Fruit fly (Drosophila melanogaster) whole organism, prepupa: ENCODE results near the gene tos.

Experiments
- Blimp-1 ChIP-seq: fragments of 200-800 bp; sonication (Bioruptor generic); optimal IDR thresholded peaks from 3 replicates; lab custom pipeline; 2017; ENCODE audit warnings: missing biosample characterization, missing genetic modification characterization, mild to moderate bottlenecking, moderate library complexity, missing genetic modification reagents
- CG11294 ChIP-seq: fragments of 200-800 bp; sonication (Bioruptor generic); IDR thresholded peaks from 2 replicates; pipeline ENCODE4 v1.3.6; 2022; ENCODE audit warnings: missing biosample characterization, missing genetic modification characterization
- CG11902 ChIP-seq: fragments of 200-800 bp; sonication (Bioruptor generic); optimal IDR thresholded peaks from 3 replicates; lab custom pipeline; 2016; ENCODE audit warnings: missing biosample characterization, missing genetic modification characterization
- CG1621 ChIP-seq: fragments of 200-800 bp; sonication (Bioruptor generic); optimal IDR thresholded peaks from 3 replicates; lab custom pipeline; 2018; ENCODE audit warnings: missing biosample characterization, mild to moderate bottlenecking, missing genetic modification characterization
- CG16779 ChIP-seq: fragments of 200-800 bp; sonication (Bioruptor generic); optimal IDR thresholded peaks from 3 replicates; lab custom pipeline; 2017; ENCODE audit warnings: missing biosample characterization, mild to moderate bottlenecking, missing genetic modification characterization
- CG34406 ChIP-seq: fragments of 200-800 bp; sonication (Bioruptor generic); optimal IDR thresholded peaks from 3 replicates; lab custom pipeline; 2016; ENCODE audit warnings: missing biosample characterization, missing genetic modification characterization
- CG4318 ChIP-seq: fragments of 200-800 bp; sonication (Bioruptor generic); optimal IDR thresholded peaks from 3 replicates; lab custom pipeline; 2017; ENCODE audit warnings: missing biosample characterization, mild to moderate bottlenecking, missing genetic modification characterization
- CG6163 ChIP-seq: fragments of 200-800 bp; sonication (Bioruptor generic); IDR thresholded peaks from 3 replicates; pipeline ENCODE4 v1.3.6; 2022; ENCODE audit warnings: missing biosample characterization, missing genetic modification characterization
- CG6276 ChIP-seq: fragments of 200-800 bp; sonication (Bioruptor generic); optimal IDR thresholded peaks from 2 replicates; lab custom pipeline; 2017; ENCODE audit warnings: missing biosample characterization, mild to moderate bottlenecking, missing genetic modification characterization
- CG6792 ChIP-seq: fragments of 200-800 bp; sonication (Bioruptor generic); optimal IDR thresholded peaks from 3 replicates; lab custom pipeline; 2016; ENCODE audit warnings: missing biosample characterization, missing genetic modification characterization
- CG6808 ChIP-seq: fragments of 200-800 bp; sonication (Bioruptor generic); optimal IDR thresholded peaks from 3 replicates; lab custom pipeline; 2017; ENCODE audit warnings: missing biosample characterization, missing genetic modification characterization, mild to moderate bottlenecking, moderate library complexity, missing genetic modification reagents
- CG7368 ChIP-seq: fragments of 200-800 bp; sonication (Bioruptor generic); optimal IDR thresholded peaks from 3 replicates; lab custom pipeline; 2016; ENCODE audit warnings: missing biosample characterization, missing genetic modification characterization
- CG8119 ChIP-seq: fragments of 200-800 bp; sonication (Bioruptor generic); IDR thresholded peaks from 3 replicates; pipeline ENCODE4 v1.3.6; 2022; ENCODE audit warnings: missing biosample characterization, missing genetic modification characterization
- CG8319 ChIP-seq: fragments of 200-800 bp; sonication (Bioruptor generic); optimal IDR thresholded peaks from 3 replicates; lab custom pipeline; 2016; ENCODE audit warnings: missing biosample characterization, missing genetic modification characterization
- CG8632 ChIP-seq: fragments of 200-800 bp; sonication (Bioruptor generic); optimal IDR thresholded peaks from 3 replicates; lab custom pipeline; 2016; ENCODE audit warnings: missing biosample characterization, missing genetic modification characterization
- Eip75B ChIP-seq: fragments of 200-800 bp; sonication (Bioruptor generic); optimal IDR thresholded peaks from 3 replicates; lab custom pipeline; 2016; ENCODE audit warnings: missing biosample characterization, missing genetic modification characterization
- Eip78C ChIP-seq: fragments of 200-800 bp; sonication (Bioruptor generic); peaks from one replicate; lab custom pipeline; 2016; ENCODE audit warnings: missing biosample characterization, missing genetic modification characterization
- Eip93F ChIP-seq: fragments of 200-800 bp; sonication (Bioruptor generic); optimal IDR thresholded peaks from 2 replicates; lab custom pipeline; 2016; ENCODE audit warnings: missing biosample characterization, mild to moderate bottlenecking, missing genetic modification characterization
- Ets21C ChIP-seq: fragments of 200-800 bp; sonication (Bioruptor generic); optimal IDR thresholded peaks from 3 replicates; lab custom pipeline; 2016; ENCODE audit warnings: missing biosample characterization, missing genetic modification characterization
- Ets96B ChIP-seq: fragments of 200-800 bp; optimal IDR thresholded peaks from 2 replicates; lab custom pipeline; 2019; ENCODE audit warnings: missing biosample characterization, mild to moderate bottlenecking, missing genetic modification characterization, moderate library complexity
- Hr38 ChIP-seq: sonication (Bioruptor generic); optimal IDR thresholded peaks from 2 replicates; lab custom pipeline; 2016; ENCODE audit warnings: missing biosample characterization, missing genetic modification characterization
- Hr39 ChIP-seq: fragments of 200-800 bp; sonication (Bioruptor generic); optimal IDR thresholded peaks from 2 replicates; lab custom pipeline; 2016; ENCODE audit warnings: missing biosample characterization, missing genetic modification characterization
- Hr4 ChIP-seq: fragments of 200-800 bp; sonication (Bioruptor generic); optimal IDR thresholded peaks from 3 replicates; lab custom pipeline; 2016; ENCODE audit warnings: missing biosample characterization, missing genetic modification characterization
- OdsH ChIP-seq: fragments of 200-800 bp; sonication (Bioruptor generic); optimal IDR thresholded peaks from 3 replicates; lab custom pipeline; 2016; ENCODE audit warnings: missing biosample characterization, missing genetic modification characterization
- Smox ChIP-seq: fragments of 200-800 bp; sonication (Bioruptor generic); optimal IDR thresholded peaks from 3 replicates; lab custom pipeline; 2016; ENCODE audit warnings: missing biosample characterization, missing genetic modification characterization
- Sox14 ChIP-seq: fragments of 200-800 bp; sonication (Bioruptor generic); optimal IDR thresholded peaks from 3 replicates; lab custom pipeline; 2016; ENCODE audit warnings: missing biosample characterization, missing genetic modification characterization
- Sox15 ChIP-seq: fragments of 200-800 bp; sonication (Bioruptor generic); optimal IDR thresholded peaks from 3 replicates; lab custom pipeline; 2016; ENCODE audit warnings: missing biosample characterization, missing genetic modification characterization
- achi ChIP-seq: fragments of 200-800 bp; sonication (Bioruptor generic); optimal IDR thresholded peaks from 3 replicates; lab custom pipeline; 2016; ENCODE audit warnings: missing biosample characterization, missing genetic modification characterization
- acj6 ChIP-seq: fragments of 200-800 bp; sonication (Bioruptor generic); optimal IDR thresholded peaks from 3 replicates; lab custom pipeline; 2016; ENCODE audit warnings: missing biosample characterization, missing genetic modification characterization
- dac ChIP-seq: fragments of 200-800 bp; sonication (Bioruptor generic); optimal IDR thresholded peaks from 2 replicates; lab custom pipeline; 2017; ENCODE audit warnings: missing biosample characterization, mild to moderate bottlenecking, missing genetic modification characterization
- dsx ChIP-seq: fragments of 200-800 bp; optimal IDR thresholded peaks from 3 replicates; lab custom pipeline; 2019; ENCODE audit warnings: missing biosample characterization, mild to moderate bottlenecking, missing genetic modification characterization, moderate library complexity; ENCODE audit not compliant: poor library complexity, severe bottlenecking
- eg ChIP-seq: fragments of 200-800 bp; sonication (Bioruptor generic); IDR thresholded peaks from 3 replicates; pipeline ENCODE4 v1.3.6; 2022; ENCODE audit warnings: missing biosample characterization, missing genetic modification characterization
- fd59A ChIP-seq: fragments of 200-800 bp; sonication (Bioruptor generic); optimal IDR thresholded peaks from 2 replicates; lab custom pipeline; 2017; ENCODE audit warnings: missing biosample characterization, mild to moderate bottlenecking, missing genetic modification characterization, missing genetic modification reagents
- fd85E ChIP-seq: fragments of 200-800 bp; sonication (Bioruptor generic); optimal IDR thresholded peaks from 3 replicates; lab custom pipeline; 2016; ENCODE audit warnings: missing biosample characterization, missing genetic modification characterization
- fkh ChIP-seq: fragments of 200-800 bp; sonication (Bioruptor generic); optimal IDR thresholded peaks from 3 replicates; lab custom pipeline; 2017; ENCODE audit warnings: missing biosample characterization, mild to moderate bottlenecking, missing genetic modification characterization, moderate library complexity
- net ChIP-seq: fragments of 200-800 bp; sonication (Bioruptor generic); optimal IDR thresholded peaks from 3 replicates; lab custom pipeline; 2016; ENCODE audit warnings: missing biosample characterization, missing genetic modification characterization
- pdm3 ChIP-seq: fragments of 200-800 bp; sonication (Bioruptor generic); optimal IDR thresholded peaks from 3 replicates; lab custom pipeline; 2016; ENCODE audit warnings: missing biosample characterization, missing genetic modification characterization
- spab ChIP-seq: fragments of 200-800 bp; sonication (Bioruptor generic); optimal IDR thresholded peaks from 2 replicates; lab custom pipeline; 2017; ENCODE audit warnings: missing biosample characterization, mild to moderate bottlenecking, missing genetic modification characterization, missing genetic modification reagents
- ss ChIP-seq, 2 experiments: fragments of 200-800 bp; sonication (Bioruptor generic); optimal IDR thresholded peaks; 2 replicates in 1 of 2; 3 replicates in 1 of 2; lab custom pipeline; 2017 to 2018; ENCODE audit warnings: mild to moderate bottlenecking in 2 of 2, missing biosample characterization in 2 of 2, missing genetic modification characterization in 2 of 2, moderate library complexity in 1 of 2
- svp ChIP-seq: fragments of 200-800 bp; sonication (Bioruptor generic); peaks from one replicate; lab custom pipeline; 2016; ENCODE audit warnings: missing biosample characterization, missing genetic modification characterization
- topi ChIP-seq: fragments of 200-800 bp; sonication (Bioruptor generic); optimal IDR thresholded peaks from 3 replicates; lab custom pipeline; 2016; ENCODE audit warnings: missing biosample characterization, missing genetic modification characterization
- vri ChIP-seq: fragments of 200-800 bp; sonication (Bioruptor generic); optimal IDR thresholded peaks from 3 replicates; lab custom pipeline; 2016; ENCODE audit warnings: missing biosample characterization, mild to moderate bottlenecking, missing genetic modification characterization

tos gene

dm6 chr2L:18653328-18653675 lies 28.6 kb downstream of the tos start (continued):
- peak; percentile 29 for TF ChIP-seq CG4318 (GFP tag; lab: Kevin White, UChicago)
- TF ChIP-seq spab (GFP tag; lab: Kevin White, UChicago): peak; percentile 79
- TF ChIP-seq CG1621: peak; percentile 81
- TF ChIP-seq svp (GFP tag; lab: Kevin White, UChicago): peak; percentile 97
- TF ChIP-seq eg (GFP tag; lab: Robert Waterston, UW): peak; percentile 72; the same call in 2 of the 3 replicates
- peak; percentile 62 to 73 for TF ChIP-seq ss (GFP tag; optimal IDR thresholded peaks at IDR 0.05; lab: Kevin White, UChicago)
- peak; percentile 28 for TF ChIP-seq CG6276 (GFP tag; lab: Kevin White, UChicago)
- peak; percentile 61 for TF ChIP-seq Eip93F
- TF ChIP-seq CG8632 (GFP tag; lab: Kevin White, UChicago): peak; percentile 61
- peak; percentile 73 for TF ChIP-seq CG6808
- TF ChIP-seq Eip78C (GFP tag; lab: Kevin White, UChicago): peak; percentile 97
- TF ChIP-seq CG16779 (tag; lab: Kevin White, UChicago): no peak
- peak; percentile 83 for TF ChIP-seq acj6 (GFP tag; lab: Kevin White, UChicago)
- TF ChIP-seq fd85E (GFP tag; lab: Kevin White, UChicago): no peak
- TF ChIP-seq pdm3 (GFP tag; lab: Kevin White, UChicago): peak; percentile 83
- peak; percentile 60 for TF ChIP-seq Blimp-1 (GFP tag; lab: Kevin White, UChicago)
- TF ChIP-seq, all 60 proteins: peak for 52

dm6 chr2L:18652663-18653327 lies 29.1 kb downstream of the tos start, which contains the start of gene Cyp310a1:
Gene Cyp310a1, minus strand, starts transcription at chr2L:18653010.
- TF ChIP-seq CG11294 (no peak), CG6163 (GFP tag; lab: Robert Waterston, UW) (peak; percentile 32; the same call in 1 of the 3 replicates), CG6792 (GFP tag; lab: Kevin White, UChicago) (no peak), Blimp-1 (GFP tag; lab: Kevin White, UChicago) (peak; percentile 90), fd85E (GFP tag; lab: Kevin White, UChicago) (no peak), spab (GFP tag; lab: Kevin White, UChicago) (no peak), fkh (no peak), dac (GFP tag; lab: Kevin White, UChicago) (no peak), achi (GFP tag; lab: Kevin White, UChicago) (no peak)

DNA sequence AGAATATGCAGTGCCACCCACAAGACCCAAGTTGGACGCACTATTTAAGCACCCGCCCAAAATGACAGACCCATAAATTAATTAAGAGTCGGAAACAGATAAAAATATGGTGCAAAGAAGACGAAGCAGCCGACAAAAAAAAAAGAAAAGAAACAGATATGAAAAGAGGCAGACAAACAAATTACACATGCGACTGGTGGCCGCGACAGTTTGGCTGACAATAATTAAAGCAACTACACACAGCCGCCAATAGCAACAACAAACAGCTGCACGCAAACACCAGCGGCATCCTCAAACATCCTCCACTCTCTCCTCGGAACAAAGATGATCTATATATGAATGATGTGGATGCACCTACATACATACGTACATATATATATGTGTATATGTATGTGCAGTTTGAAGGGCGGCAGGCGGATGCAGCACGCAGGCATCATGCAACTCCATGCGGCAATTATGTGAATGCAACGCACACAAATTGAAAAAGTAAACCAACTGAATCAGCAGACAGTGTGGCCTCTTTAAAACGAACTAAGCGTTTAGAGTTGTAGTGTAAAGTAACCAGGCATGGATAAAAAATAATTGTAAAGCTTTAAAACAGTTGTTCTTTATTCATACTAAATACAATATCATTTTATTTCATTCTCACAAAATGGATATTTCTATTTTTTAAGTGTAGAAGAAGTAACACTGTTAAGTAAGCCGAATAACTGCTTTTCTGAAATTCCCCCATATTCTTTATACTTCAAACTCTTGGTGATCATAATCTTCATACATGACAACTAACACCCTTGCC lies 33.8 kb downstream of the tos start:
- no peak for TF ChIP-seq spab (GFP tag; lab: Kevin White, UChicago)
- no peak for TF ChIP-seq CG6276 (GFP tag; lab: Kevin White, UChicago)
- TF ChIP-seq CG8632 (GFP tag; lab: Kevin White, UChicago): peak; percentile 56
- TF ChIP-seq CG8319 (GFP tag; lab: Kevin White, UChicago): no peak
- no peak for TF ChIP-seq Hr38 (GFP tag; lab: Kevin White, UChicago)
- peak; percentile 78 for TF ChIP-seq Hr4 (GFP tag; lab: Kevin White, UChicago)
- peak; percentile 68 for TF ChIP-seq Ets96B
- TF ChIP-seq CG6792 (GFP tag; lab: Kevin White, UChicago): peak; percentile 64
- no peak for TF ChIP-seq CG16779 (tag; lab: Kevin White, UChicago)
- peak; percentile 69 for TF ChIP-seq Hr39
- peak; percentile 45 for TF ChIP-seq fkh
- peak; percentile 79 for TF ChIP-seq svp (GFP tag; lab: Kevin White, UChicago)
- peak; percentile 73 for TF ChIP-seq pdm3 (GFP tag; lab: Kevin White, UChicago)
- TF ChIP-seq Sox14: peak; percentile 65
- peak; percentile 44 for TF ChIP-seq Ets21C
- peak; percentile 65 for TF ChIP-seq dsx
- peak; percentile 35 for TF ChIP-seq CG7368 (GFP tag; lab: Kevin White, UChicago)
- peak; percentile 69 for TF ChIP-seq CG34406 (GFP tag; lab: Kevin White, UChicago)
- TF ChIP-seq fd85E (GFP tag; lab: Kevin White, UChicago): no peak
- peak; percentile 39 for TF ChIP-seq fd59A (GFP tag; lab: Kevin White, UChicago)
- TF ChIP-seq Sox15 (GFP tag; lab: Kevin White, UChicago): peak; percentile 44
- TF ChIP-seq CG1621: peak; percentile 47
- TF ChIP-seq Eip78C (GFP tag; lab: Kevin White, UChicago): peak; percentile 91
- peak; percentile 12 for TF ChIP-seq vri
- peak; percentile 74 for TF ChIP-seq OdsH (GFP tag; lab: Kevin White, UChicago)
- peak; percentile 76 for TF ChIP-seq Eip75B
- peak; percentile 47 for TF ChIP-seq net (GFP tag; lab: Kevin White, UChicago)
- no peak for TF ChIP-seq Blimp-1 (GFP tag; lab: Kevin White, UChicago)
- TF ChIP-seq topi: peak; percentile 62
- TF ChIP-seq eg (GFP tag; lab: Robert Waterston, UW): no peak
- peak; percentile 67 for TF ChIP-seq Smox (GFP tag; lab: Kevin White, UChicago)
- peak; percentile 58; the same call in 2 of the 3 replicates for TF ChIP-seq CG8119 (GFP tag; lab: Robert Waterston, UW)
- peak; percentile 30 for TF ChIP-seq CG11902 (GFP tag; lab: Kevin White, UChicago)
